Worm (Caenorhabditis elegans) whole organism, L3 larva: Measurements from ENCODE around the gene R144.6.

Experiments used
- R02D3.7 ChIP-seq: fragments of 150-350 bp; optimal IDR thresholded peaks from 2 replicates; lab custom pipeline; 2014; ENCODE audit warnings: missing biosample characterization, missing genetic modification characterization
- daf-12 ChIP-seq: fragments of 150-350 bp; optimal IDR thresholded peaks from 2 replicates; lab custom pipeline; 2014; ENCODE audit warnings: missing biosample characterization, missing genetic modification reagents, missing genetic modification characterization
- fkh-10 ChIP-seq: sonication (generic microtip); optimal IDR thresholded peaks from 2 replicates; lab custom pipeline; 2017; ENCODE audit warnings: missing biosample characterization, missing genetic modification reagents, missing genetic modification characterization
- lin-39 ChIP-seq: fragments of 150-350 bp; optimal IDR thresholded peaks from 2 replicates; lab custom pipeline; 2018; ENCODE audit warnings: missing biosample characterization, missing genetic modification reagents, missing genetic modification characterization
- mdl-1 ChIP-seq: fragments of 150-350 bp; optimal IDR thresholded peaks from 2 replicates; lab custom pipeline; 2014; ENCODE audit warnings: missing biosample characterization, missing genetic modification characterization
- nfya-1 ChIP-seq: sonication (generic microtip); optimal IDR thresholded peaks from 2 replicates; lab custom pipeline; 2017; ENCODE audit warnings: missing genetic modification characterization, mild to moderate bottlenecking, missing compliant biosample characterization, antibody characterized with exemption, moderate library complexity; ENCODE audit not compliant: insufficient read depth
- nhr-43 ChIP-seq: sonication (generic microtip); optimal IDR thresholded peaks from 2 replicates; lab custom pipeline; 2016; ENCODE audit warnings: mild to moderate bottlenecking, missing genetic modification characterization, missing compliant biosample characterization; ENCODE audit not compliant: poor library complexity, severe bottlenecking
- pha-4 ChIP-seq: fragments of 150-350 bp; optimal IDR thresholded peaks from 2 replicates; lab custom pipeline; 2014; ENCODE audit warnings: missing biosample characterization, missing genetic modification reagents, missing genetic modification characterization
- skn-1 ChIP-seq: fragments of 150-350 bp; optimal IDR thresholded peaks from 2 replicates; lab custom pipeline; 2014; ENCODE audit warnings: missing biosample characterization, missing genetic modification characterization
- snpc-4 ChIP-seq: fragments of 150-350 bp; optimal IDR thresholded peaks from 2 replicates; lab custom pipeline; 2014; ENCODE audit warnings: missing biosample characterization, missing genetic modification characterization
- unc-62 ChIP-seq: fragments of 150-350 bp; sonication (generic microtip); optimal IDR thresholded peaks from 4 replicates; lab custom pipeline; 2014; ENCODE audit warnings: missing biosample characterization, missing genetic modification reagents, missing genetic modification characterization
- zag-1 ChIP-seq: fragments of 150-350 bp; optimal IDR thresholded peaks from 2 replicates; lab custom pipeline; 2014; ENCODE audit warnings: missing biosample characterization, missing genetic modification characterization
- ztf-11 ChIP-seq: fragments of 150-350 bp; optimal IDR thresholded peaks from 2 replicates; lab custom pipeline; 2014; ENCODE audit warnings: missing biosample characterization, missing genetic modification characterization
- ztf-4 ChIP-seq: fragments of 150-350 bp; optimal IDR thresholded peaks from 2 replicates; lab custom pipeline; 2014; ENCODE audit warnings: missing biosample characterization, missing genetic modification characterization

- TF ChIP-seq zag-1 (tag; lab: Kevin White, UChicago) (no peak), ztf-11 (tag; lab: Kevin White, UChicago) (no peak), nfya-1 (tag; lab: Kevin White, UChicago) (no peak), fkh-10 (no peak), lin-39 (tag; lab: Kevin White, UChicago) (no peak), daf-12 (tag; lab: Kevin White, UChicago) (no peak), skn-1 (no peak), mdl-1 (tag; lab: Kevin White, UChicago) (no peak), unc-62 (no peak), ztf-4 (no peak), snpc-4 (tag; lab: Kevin White, UChicago) (no peak), R02D3.7 (tag; lab: Kevin White, UChicago) (no peak), pha-4 (tag; lab: Kevin White, UChicago) (no peak), nhr-43 (no peak)
Observed at ce11 chrIII:5051949-5052348, 47.4 kb upstream of the R144.6 start, which contains the start of gene C45G9.15.
